Worm (Caenorhabditis elegans): Measurements from ENCODE around the gene idpp-1.

DNA sequence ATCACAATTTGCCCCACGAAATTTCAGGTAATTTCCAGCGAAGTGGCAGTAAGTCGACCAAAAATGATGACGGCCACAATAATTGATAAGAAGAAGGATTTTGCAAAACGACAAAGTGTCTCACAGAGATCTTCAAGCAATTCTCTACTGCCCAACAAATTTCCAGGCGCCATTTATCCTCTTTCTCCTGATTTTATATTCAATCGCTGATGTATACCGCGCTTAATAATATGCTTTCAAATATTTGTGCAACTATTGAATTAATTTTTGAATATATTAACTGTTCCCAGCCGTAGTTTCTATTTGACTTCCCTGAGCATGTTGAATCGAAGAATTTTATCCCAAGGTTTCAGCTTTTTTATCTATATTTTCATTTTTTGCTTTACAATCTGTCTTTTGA, 30.5 kb downstream of the idpp-1 start, which contains the start of gene tpst-2:
- no peak for TF ChIP-seq fos-1 (tag; optimal IDR thresholded peaks at IDR 0.05)
- TF ChIP-seq F49E8.2 (tag; optimal IDR thresholded peaks at IDR 0.05; ENCODE audit: borderline replicate concordance) = no peak
